Fruit fly (Drosophila melanogaster) whole organism, pupa: ENCODE measurements around the gene by.

Experiments used
- CG12605 ChIP-seq: fragments of 200-800 bp; sonication (Bioruptor generic); IDR thresholded peaks from 2 replicates; pipeline ENCODE4 v1.3.6; 2022; ENCODE audit warnings: missing biosample characterization, missing genetic modification characterization
- CG14655 ChIP-seq: fragments of 200-800 bp; sonication (Bioruptor generic); optimal IDR thresholded peaks from 3 replicates; lab custom pipeline; 2017; ENCODE audit warnings: mild to moderate bottlenecking, missing biosample characterization, missing genetic modification reagents, missing genetic modification characterization
- CG15710 ChIP-seq: fragments of 200-800 bp; sonication (Bioruptor generic); optimal IDR thresholded peaks from 2 replicates; lab custom pipeline; 2018; ENCODE audit warnings: missing biosample characterization, mild to moderate bottlenecking, missing genetic modification characterization, moderate library complexity
- CG17806 ChIP-seq: fragments of 200-800 bp; sonication (Bioruptor generic); optimal IDR thresholded peaks from 2 replicates; lab custom pipeline; 2018; ENCODE audit warnings: missing biosample characterization, mild to moderate bottlenecking, missing genetic modification characterization, moderate library complexity
- CG34367 ChIP-seq: fragments of 200-800 bp; sonication (Bioruptor generic); optimal IDR thresholded peaks from 2 replicates; lab custom pipeline; 2018; ENCODE audit warnings: missing biosample characterization, mild to moderate bottlenecking, missing genetic modification characterization
- CG8159 ChIP-seq: fragments of 200-800 bp; sonication (Bioruptor generic); optimal IDR thresholded peaks from 3 replicates; lab custom pipeline; 2018; ENCODE audit warnings: missing biosample characterization, mild to moderate bottlenecking, missing genetic modification characterization, moderate library complexity
- CG9948 ChIP-seq: fragments of 200-800 bp; sonication (Bioruptor generic); optimal IDR thresholded peaks from 2 replicates; lab custom pipeline; 2018; ENCODE audit warnings: missing biosample characterization, mild to moderate bottlenecking, missing genetic modification characterization, moderate library complexity
- D1 ChIP-seq: fragments of 200-800 bp; sonication (Bioruptor generic); optimal IDR thresholded peaks from 2 replicates; lab custom pipeline; 2018; ENCODE audit warnings: missing biosample characterization, mild to moderate bottlenecking, missing genetic modification characterization, moderate library complexity
- Ets98B ChIP-seq: fragments of 200-800 bp; sonication (Bioruptor generic); IDR thresholded peaks from 2 replicates; pipeline ENCODE4 v1.3.6; 2022; ENCODE audit warnings: missing biosample characterization, missing genetic modification characterization
- Pif1A ChIP-seq: fragments of 200-800 bp; sonication (Bioruptor generic); optimal IDR thresholded peaks from 3 replicates; lab custom pipeline; 2016; ENCODE audit warnings: missing biosample characterization, missing genetic modification characterization
- Snoo ChIP-seq: fragments of 200-800 bp; sonication (Bioruptor generic); optimal IDR thresholded peaks from 3 replicates; lab custom pipeline; 2017; ENCODE audit warnings: missing biosample characterization, mild to moderate bottlenecking, missing genetic modification characterization, inconsistent platforms
- rn ChIP-seq: fragments of 200-800 bp; sonication (Bioruptor generic); IDR thresholded peaks from 2 replicates; pipeline ENCODE4 v1.3.6; 2022; ENCODE audit warnings: missing biosample characterization, missing genetic modification characterization

DNA sequence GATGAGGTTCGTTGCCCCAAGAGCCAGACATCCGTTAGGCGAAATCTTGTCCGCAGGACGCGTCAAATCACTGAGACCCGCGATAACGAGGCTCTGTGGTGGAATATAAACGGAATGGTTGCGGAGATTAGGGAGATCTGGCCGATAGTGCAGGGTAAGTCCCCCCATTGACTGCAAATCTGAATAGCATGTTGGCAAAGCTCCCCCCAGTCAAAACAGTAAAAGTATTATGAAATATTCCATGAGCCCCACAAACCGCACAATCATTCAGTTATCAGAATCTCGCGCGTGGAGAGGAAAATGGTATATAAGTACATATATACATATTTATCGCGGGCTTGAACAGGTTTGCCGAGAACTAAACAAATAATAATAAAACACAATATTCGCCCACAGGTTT lies 37.8 kb upstream of the by start:
- TF ChIP-seq CG12605 (GFP tag; lab: Robert Waterston, UW) (no peak), CG9948 (tag; lab: Kevin White, UChicago) (no peak), D1 (tag; lab: Kevin White, UChicago) (no peak), CG8159 (tag; lab: Kevin White, UChicago) (no peak), CG17806 (no peak), Pif1A (GFP tag; lab: Kevin White, UChicago) (no peak), Snoo (tag; lab: Kevin White, UChicago) (no peak), rn (GFP tag; lab: Robert Waterston, UW) (no peak), CG34367 (no peak), Ets98B (GFP tag; lab: Robert Waterston, UW) (no peak), CG14655 (GFP tag; lab: Kevin White, UChicago) (no peak), CG15710 (tag; lab: Kevin White, UChicago) (no peak)
